Worm (Caenorhabditis elegans) whole organism, L1 larva: ENCODE data around the gene mdf-1.

Experiments used
- C04F5.9 ChIP-seq: sonication (generic microtip); optimal IDR thresholded peaks from 2 replicates; lab custom pipeline; 2016; ENCODE audit warnings: missing genetic modification characterization, missing compliant biosample characterization
- aha-1 ChIP-seq: fragments of 150-350 bp; optimal IDR thresholded peaks from 2 replicates; lab custom pipeline; 2014; ENCODE audit warnings: missing biosample characterization, missing genetic modification characterization
- ama-1 ChIP-seq: fragments of 150-350 bp; optimal IDR thresholded peaks from 2 replicates; lab custom pipeline; 2014
- blmp-1 ChIP-seq: fragments of 150-350 bp; optimal IDR thresholded peaks from 2 replicates; lab custom pipeline; 2014; ENCODE audit warnings: missing biosample characterization, missing genetic modification characterization
- ceh-8 ChIP-seq: fragments of 200-800 bp; sonication (Bioruptor generic); optimal IDR thresholded peaks from 2 replicates; lab custom pipeline; 2018; ENCODE audit warnings: mild to moderate bottlenecking, missing genetic modification characterization, moderate library complexity, missing compliant biosample characterization
- ceh-82 ChIP-seq, 3 experiments: fragments of 150-350 bp in 1 of 3; sonication (generic microtip) in 2 of 3; optimal IDR thresholded peaks; 2 replicates each; lab custom pipeline; 2014 to 2017; ENCODE audit warnings: missing biosample characterization in 3 of 3, missing genetic modification characterization in 3 of 3
- ces-1 ChIP-seq: fragments of 150-350 bp; optimal IDR thresholded peaks from 2 replicates; lab custom pipeline; 2014; ENCODE audit warnings: missing biosample characterization, missing genetic modification reagents, missing genetic modification characterization
- efl-1 ChIP-seq, 4 experiments: fragments of 150-350 bp; optimal IDR thresholded peaks in 3 of 4; peaks in 1 of 4; 1 replicate in 1 of 4; 2 replicates in 3 of 4; lab custom pipeline; 2014; ENCODE audit warnings: missing biosample characterization in 2 of 4, missing genetic modification characterization in 2 of 4, missing genetic modification reagents in 2 of 4
- egl-13 ChIP-seq: sonication (generic microtip); optimal IDR thresholded peaks from 2 replicates; lab custom pipeline; 2016; ENCODE audit warnings: missing genotype, missing genetic modification reagents, missing genetic modification characterization, missing compliant biosample characterization
- elt-2 ChIP-seq: sonication (generic microtip); optimal IDR thresholded peaks from 2 replicates; lab custom pipeline; 2016; ENCODE audit warnings: missing genetic modification characterization, mild to moderate bottlenecking, inconsistent platforms, missing compliant biosample characterization, missing genetic modification reagents
- elt-3 ChIP-seq, 6 experiments: fragments of 150-350 bp in 1 of 6; sonication (generic microtip); optimal IDR thresholded peaks; 2 replicates each; lab custom pipeline; 2017 to 2018; ENCODE audit warnings: missing biosample characterization in 6 of 6, missing genetic modification characterization in 6 of 6, inconsistent platforms in 1 of 6
- hlh-17 ChIP-seq: fragments of 200-800 bp; sonication (Bioruptor generic); optimal IDR thresholded peaks from 2 replicates; lab custom pipeline; 2018; ENCODE audit warnings: missing genetic modification characterization, mild to moderate bottlenecking, missing compliant biosample characterization, moderate library complexity, borderline replicate concordance
- jun-1 ChIP-seq: fragments of 150-350 bp; optimal IDR thresholded peaks from 2 replicates; lab custom pipeline; 2014; ENCODE audit warnings: missing biosample characterization, missing genetic modification reagents, missing genetic modification characterization
- lin-14 ChIP-seq: fragments of 200-800 bp; sonication (Bioruptor generic); optimal IDR thresholded peaks from 2 replicates; lab custom pipeline; 2018; ENCODE audit warnings: mild to moderate bottlenecking, missing genetic modification characterization, moderate library complexity, missing compliant biosample characterization
- lin-35 ChIP-seq, 2 experiments: fragments of 150-350 bp; optimal IDR thresholded peaks; 2 replicates each; lab custom pipeline; 2014; ENCODE audit warnings: missing biosample characterization in 2 of 2, missing genetic modification characterization in 2 of 2, missing genetic modification reagents in 2 of 2
- lir-3 ChIP-seq: sonication (generic microtip); optimal IDR thresholded peaks from 2 replicates; lab custom pipeline; 2016; ENCODE audit warnings: mild to moderate bottlenecking, missing genetic modification characterization, moderate library complexity, missing compliant biosample characterization; ENCODE audit not compliant: poor library complexity
- mab-9 ChIP-seq: fragments of 200-800 bp; sonication (Bioruptor generic); IDR thresholded peaks from 2 replicates; pipeline ENCODE4 v1.3.6; 2022; ENCODE audit warnings: missing genetic modification reagents, missing genetic modification characterization, missing compliant biosample characterization
- mdl-1 ChIP-seq, 2 experiments: fragments of 150-350 bp; optimal IDR thresholded peaks; 2 replicates each; lab custom pipeline; 2014 to 2017; ENCODE audit warnings: missing biosample characterization in 2 of 2, missing genetic modification characterization in 2 of 2, inconsistent platforms in 1 of 2
- mep-1 ChIP-seq: fragments of 150-350 bp; optimal IDR thresholded peaks from 2 replicates; lab custom pipeline; 2014; ENCODE audit warnings: missing biosample characterization, missing genetic modification characterization
- nhr-20 ChIP-seq: sonication (generic microtip); optimal IDR thresholded peaks from 2 replicates; lab custom pipeline; 2016; ENCODE audit warnings: mild to moderate bottlenecking, missing genetic modification characterization, missing compliant biosample characterization
- nhr-28 ChIP-seq: fragments of 150-350 bp; optimal IDR thresholded peaks from 2 replicates; lab custom pipeline; 2014; ENCODE audit warnings: missing biosample characterization, missing genetic modification characterization
- nhr-71 ChIP-seq: sonication (generic microtip); optimal IDR thresholded peaks from 2 replicates; lab custom pipeline; 2016; ENCODE audit warnings: mild to moderate bottlenecking, missing genetic modification characterization, moderate library complexity, missing compliant biosample characterization
- nhr-84 ChIP-seq: sonication (generic microtip); optimal IDR thresholded peaks from 2 replicates; lab custom pipeline; 2017; ENCODE audit warnings: missing biosample characterization, missing genetic modification characterization
- nhr-85 ChIP-seq: sonication (generic microtip); peaks from one replicate; lab custom pipeline; 2016; ENCODE audit warnings: missing genetic modification characterization, inconsistent platforms, missing compliant biosample characterization
- nhr-90 ChIP-seq: sonication (generic microtip); optimal IDR thresholded peaks from 2 replicates; lab custom pipeline; 2016; ENCODE audit warnings: mild to moderate bottlenecking, missing genetic modification characterization, missing compliant biosample characterization; ENCODE audit not compliant: poor library complexity
- pax-3 ChIP-seq: fragments of 200-800 bp; sonication (Bioruptor generic); optimal IDR thresholded peaks from 2 replicates; lab custom pipeline; 2018; ENCODE audit warnings: mild to moderate bottlenecking, missing genetic modification characterization, moderate library complexity, missing compliant biosample characterization
- rnt-1 ChIP-seq: sonication (generic microtip); optimal IDR thresholded peaks from 2 replicates; lab custom pipeline; 2016; ENCODE audit warnings: mild to moderate bottlenecking, missing genetic modification characterization, moderate library complexity, missing compliant biosample characterization
- swsn-7 ChIP-seq: sonication (generic microtip); optimal IDR thresholded peaks from 2 replicates; lab custom pipeline; 2016; ENCODE audit warnings: missing genetic modification characterization, missing compliant biosample characterization
- tbx-2 ChIP-seq: sonication (generic microtip); optimal IDR thresholded peaks from 2 replicates; lab custom pipeline; 2016; ENCODE audit warnings: missing genetic modification characterization, missing compliant biosample characterization
- tlp-1 ChIP-seq: fragments of 150-350 bp; optimal IDR thresholded peaks from 2 replicates; lab custom pipeline; 2014; ENCODE audit warnings: missing biosample characterization, missing genetic modification characterization
- unc-130 ChIP-seq: fragments of 150-350 bp; optimal IDR thresholded peaks from 2 replicates; lab custom pipeline; 2017; ENCODE audit warnings: missing biosample characterization, missing genetic modification characterization, inconsistent platforms
- unc-86 ChIP-seq: sonication (generic microtip); optimal IDR thresholded peaks from 2 replicates; lab custom pipeline; 2016; ENCODE audit warnings: missing genetic modification characterization, missing compliant biosample characterization
- unc-98 ChIP-seq: fragments of 200-800 bp; sonication (Bioruptor generic); IDR thresholded peaks from 2 replicates; pipeline ENCODE4 v1.3.6; 2022; ENCODE audit warnings: missing genetic modification characterization, missing compliant biosample characterization
- xbp-1 ChIP-seq: sonication (generic microtip); optimal IDR thresholded peaks from 2 replicates; lab custom pipeline; 2016; ENCODE audit warnings: missing genetic modification characterization, missing compliant biosample characterization
- zag-1 ChIP-seq: fragments of 150-350 bp; optimal IDR thresholded peaks from 2 replicates; lab custom pipeline; 2014; ENCODE audit warnings: missing biosample characterization, missing genetic modification characterization
- ztf-4 ChIP-seq: fragments of 150-350 bp; optimal IDR thresholded peaks from 2 replicates; lab custom pipeline; 2014; ENCODE audit warnings: missing biosample characterization, missing genetic modification characterization

Gene mdf-1

DNA sequence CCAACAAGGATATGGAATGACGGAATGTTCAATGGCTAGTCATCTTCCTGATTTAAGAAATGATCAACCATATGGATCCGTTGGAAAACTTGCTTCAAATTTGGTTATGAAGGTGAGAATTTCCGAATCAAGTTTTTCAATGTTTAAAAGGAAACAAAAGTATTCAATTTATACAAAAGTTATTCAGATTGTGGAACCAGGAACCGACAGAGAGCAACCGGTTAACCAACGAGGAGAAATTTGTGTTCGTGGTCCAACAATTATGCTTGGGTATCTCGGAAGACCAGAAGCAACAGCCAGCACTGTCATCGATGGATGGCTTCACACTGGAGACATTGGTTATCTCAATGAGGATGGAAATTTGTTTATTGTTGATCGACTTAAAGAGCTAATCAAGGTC is 34.4 kb downstream of the mdf-1 start:
- TF ChIP-seq mab-9 (GFP tag; lab: Robert Waterston, UW), result no peak
- no peak for TF ChIP-seq ama-1
- TF ChIP-seq pax-3 (tag; lab: Kevin White, UChicago), result no peak
- TF ChIP-seq aha-1, result no peak
- TF ChIP-seq swsn-7 (tag; lab: Kevin White, UChicago), result no peak
- no peak for TF ChIP-seq nhr-28 (tag; lab: Kevin White, UChicago)
- no peak for TF ChIP-seq ztf-4 (tag; lab: Kevin White, UChicago)
- TF ChIP-seq jun-1, result no peak
- no peak for TF ChIP-seq hlh-17 (GFP tag; lab: Kevin White, UChicago)
- no peak for TF ChIP-seq egl-13 (tag; lab: Kevin White, UChicago)
- TF ChIP-seq ces-1 (GFP tag; lab: Kevin White, UChicago), result no peak
- TF ChIP-seq, all 84 proteins: peak for 0

ce11 chrV:9507742-9508141 is 36.3 kb downstream of the mdf-1 start, which contains the start of gene acs-14:
Gene acs-14, plus strand, starts transcription at chrV:9508132.
- TF ChIP-seq elt-2 (tag; lab: Kevin White, UChicago) (peak; percentile 12), nhr-85 (tag; lab: Kevin White, UChicago) (no peak), elt-3 (tag; optimal IDR thresholded peaks at IDR 0.05; lab: Kevin White, UChicago) (peak in 1 of 6 experiments; percentile 4), efl-1 (optimal IDR thresholded peaks at IDR 0.05; lab: Kevin White, UChicago) (no peak), efl-1 (GFP tag; optimal IDR thresholded peaks at IDR 0.05 in 1 of 2; lab: Kevin White, UChicago) (peak in 1 of 2 experiments; percentile 51), lin-35 (GFP tag; optimal IDR thresholded peaks at IDR 0.05; lab: Kevin White, UChicago) (peak in 1 of 2 experiments; percentile 12), nhr-20 (tag; lab: Kevin White, UChicago) (peak; percentile 13), tlp-1 (no peak), unc-130 (no peak)

DNA sequence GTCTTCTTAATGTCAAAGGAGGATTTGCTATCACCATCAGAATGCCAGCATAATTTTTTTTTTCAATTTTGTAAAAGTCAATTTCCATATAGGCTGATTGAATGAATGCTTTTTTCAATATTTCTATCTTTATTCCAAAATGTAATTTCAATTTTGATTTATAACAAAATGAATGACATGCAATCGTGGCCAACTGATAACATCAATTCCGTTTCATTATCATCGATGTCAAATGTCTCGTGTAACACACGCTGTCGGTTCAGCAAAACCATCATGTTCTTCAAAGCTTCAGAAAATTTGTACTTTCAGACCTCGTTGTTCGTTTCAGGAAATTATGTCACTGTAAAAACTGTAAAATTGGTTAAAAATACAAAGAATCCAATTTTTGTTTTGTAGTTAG is 37.1 kb downstream of the mdf-1 start:
- TF ChIP-seq ama-1 (no peak), mdl-1 (tag; optimal IDR thresholded peaks at IDR 0.05; lab: Kevin White, UChicago) (peak in 1 of 2 experiments; percentile 11), lir-3 (no peak), lin-35 (GFP tag; optimal IDR thresholded peaks at IDR 0.05; lab: Kevin White, UChicago) (peak in 1 of 2 experiments; percentile 40), nhr-90 (peak; percentile 2), nhr-20 (tag; lab: Kevin White, UChicago) (peak; percentile 30), elt-2 (tag; lab: Kevin White, UChicago) (peak; percentile 72)
- TF ChIP-seq, all 84 proteins: peak for 5

DNA sequence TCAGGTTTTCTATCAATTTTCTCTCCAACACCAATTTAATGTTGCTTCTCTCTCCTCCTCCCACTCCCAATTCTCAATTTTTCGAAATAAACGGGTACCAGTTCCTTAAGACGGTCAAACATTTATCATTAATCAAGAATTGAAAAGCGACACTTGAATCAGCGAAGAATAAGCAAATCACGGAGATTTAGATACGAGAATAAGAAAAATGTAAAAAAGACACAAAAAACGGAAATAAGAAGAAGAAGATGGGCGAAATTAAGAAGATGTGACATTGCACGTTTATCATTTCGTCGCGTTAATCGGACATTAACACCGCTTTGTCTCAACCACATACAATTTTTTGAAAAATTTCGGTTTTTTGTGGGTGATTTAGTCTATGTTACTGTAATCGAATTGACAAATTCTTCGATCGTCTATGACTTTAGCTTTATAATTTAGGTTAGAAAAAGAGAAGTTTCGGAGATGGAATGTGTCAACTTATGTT is 39.5 kb downstream of the mdf-1 start, which contains the start of gene haao-1:
Gene haao-1 (plus strand): TSS at position 437 of the 487 bp plus-strand sequence.
- peak; percentile 36 for TF ChIP-seq nhr-71 (tag; lab: Kevin White, UChicago)
- peak; percentile 77 for TF ChIP-seq nhr-85 (tag; lab: Kevin White, UChicago)
- peak; percentile 57 for TF ChIP-seq lin-14 (GFP tag; lab: Kevin White, UChicago)
- TF ChIP-seq nhr-84 (tag; lab: Kevin White, UChicago), result no peak
- TF ChIP-seq tbx-2 (tag; lab: Kevin White, UChicago), result peak; percentile 23
- TF ChIP-seq mab-9 (GFP tag; lab: Robert Waterston, UW), result no peak
- no peak for TF ChIP-seq aha-1
- TF ChIP-seq elt-3 (tag; optimal IDR thresholded peaks at IDR 0.05; lab: Kevin White, UChicago), result peak in 1 of 6 experiments; percentile 57
- no peak for TF ChIP-seq rnt-1 (tag; lab: Kevin White, UChicago)
- TF ChIP-seq tlp-1, result no peak
- TF ChIP-seq unc-86 (tag; lab: Kevin White, UChicago), result no peak
- no peak for TF ChIP-seq xbp-1 (tag; lab: Kevin White, UChicago)
- TF ChIP-seq ceh-8, result no peak
- no peak for TF ChIP-seq nhr-90
- TF ChIP-seq ceh-82 (tag; optimal IDR thresholded peaks at IDR 0.05; lab: Kevin White, UChicago), result no peak
- no peak for TF ChIP-seq ces-1 (GFP tag; lab: Kevin White, UChicago)
- no peak for TF ChIP-seq C04F5.9 (tag; lab: Kevin White, UChicago)
- TF ChIP-seq nhr-20 (tag; lab: Kevin White, UChicago), result peak; percentile 20
- peak; percentile 30 for TF ChIP-seq mep-1 (tag; lab: Kevin White, UChicago)
- no peak for TF ChIP-seq elt-2 (tag; lab: Kevin White, UChicago)
- TF ChIP-seq blmp-1, result peak; percentile 69
- no peak for TF ChIP-seq zag-1
- TF ChIP-seq unc-98 (GFP tag; lab: Robert Waterston, UW), result no peak
- TF ChIP-seq, all 84 proteins: peak for 8
